Fruit fly (Drosophila melanogaster): Measurements from ENCODE around the gene CLIP-190.

CLIP-190 gene

dm6 chr2L:17431359-17431675 is 46.8 kb downstream of the CLIP-190 start (continued):
- TF ChIP-seq eve (GFP tag; optimal IDR thresholded peaks at IDR 0.05), result peak in 1 of 2 experiments; percentile 18
- no peak for TF ChIP-seq CG5245 (GFP tag; optimal IDR thresholded peaks at IDR 0.05)
- peak; percentile 39 for TF ChIP-seq Ets65A (GFP tag)
- TF ChIP-seq sens (GFP tag), result peak; percentile 79
- peak; percentile 43 for TF ChIP-seq Asciz (GFP tag; optimal IDR thresholded peaks at IDR 0.05)
- no peak for TF ChIP-seq sc (optimal IDR thresholded peaks at IDR 0.05)
- TF ChIP-seq sc (GFP tag; optimal IDR thresholded peaks at IDR 0.05), result no peak
- peak; percentile 52 for TF ChIP-seq gem (tag; optimal IDR thresholded peaks at IDR 0.05)
- peak; percentile 13; the same call in 1 of the 2 replicates for TF ChIP-seq CG10366 (GFP tag; IDR thresholded peaks at IDR 0.05)
- TF ChIP-seq CG6654 (GFP tag; optimal IDR thresholded peaks at IDR 0.05), result no peak
- peak; percentile 28; the same call in 1 of the 2 replicates for TF ChIP-seq ap (GFP tag; IDR thresholded peaks at IDR 0.05)
- peak in 1 of 2 experiments; percentile 68 for TF ChIP-seq Hr51 (GFP tag; optimal IDR thresholded peaks at IDR 0.05)
- TF ChIP-seq CG6689 (GFP tag; IDR thresholded peaks at IDR 0.05), result no peak
- peak; percentile 55 for TF ChIP-seq esg (GFP tag; conservative IDR thresholded peaks at IDR 0.05)
- peak; percentile 9 for TF ChIP-seq CG15269 (tag; optimal IDR thresholded peaks at IDR 0.05)
- TF ChIP-seq Oli (tag; optimal IDR thresholded peaks at IDR 0.05), result peak; percentile 26
- no peak for TF ChIP-seq unc-4 (GFP tag; IDR thresholded peaks at IDR 0.05; ENCODE audit: partially characterized antibody)
- TF ChIP-seq stc (GFP tag; IDR thresholded peaks at IDR 0.05), result 0 out of 2 replicates have a peak, but pooled peaks have one; percentile 4
- no peak for TF ChIP-seq CG2875 (GFP tag; optimal IDR thresholded peaks at IDR 0.05)
- no peak for TF ChIP-seq sens-2 (GFP tag; IDR thresholded peaks at IDR 0.05)
- TF ChIP-seq HLH3B (GFP tag; IDR thresholded peaks at IDR 0.05), result 0 out of 2 replicates have a peak, but pooled peaks have one; percentile 19
- no peak for TF ChIP-seq pnt (GFP tag; optimal IDR thresholded peaks at IDR 0.05)
- peak; percentile 70 for TF ChIP-seq dmrt99B (tag; optimal IDR thresholded peaks at IDR 0.05)
- TF ChIP-seq fd96Cb (tag; optimal IDR thresholded peaks at IDR 0.05), result peak; percentile 1

- TF ChIP-seq az2 (GFP tag; optimal IDR thresholded peaks at IDR 0.05) (no peak), Ets97D (GFP tag; optimal IDR thresholded peaks at IDR 0.05) (peak; percentile 61), CG10959 (GFP tag; IDR thresholded peaks at IDR 0.05) (no peak), Hr78 (GFP tag; optimal IDR thresholded peaks at IDR 0.05) (no peak), rib (GFP tag; IDR thresholded peaks at IDR 0.05) (no peak), CG4730 (GFP tag; IDR thresholded peaks at IDR 0.05) (no peak), ERR (GFP tag; optimal IDR thresholded peaks at IDR 0.05) (no peak), org-1 (GFP tag; optimal IDR thresholded peaks at IDR 0.05) (no peak), sim (GFP tag; IDR thresholded peaks at IDR 0.05) (no peak), bigmax (GFP tag; optimal IDR thresholded peaks at IDR 0.05) (no peak), Blimp-1 (GFP tag; optimal IDR thresholded peaks at IDR 0.05) (no peak), Xbp1 (GFP tag; optimal IDR thresholded peaks at IDR 0.05) (no peak), CG3163 (GFP tag; optimal IDR thresholded peaks at IDR 0.05) (no peak), fd102C (GFP tag; optimal IDR thresholded peaks at IDR 0.05) (no peak), Hmr (GFP tag; optimal IDR thresholded peaks at IDR 0.05) (no peak), gt (GFP tag; IDR thresholded peaks at IDR 0.05) (no peak), Sox102F (GFP tag; optimal IDR thresholded peaks at IDR 0.05) (no peak), CG2120 (GFP tag; optimal IDR thresholded peaks at IDR 0.05) (no peak), ham (GFP tag; IDR thresholded peaks at IDR 0.05) (no peak), E2f2 (GFP tag; IDR thresholded peaks at IDR 0.05) (peak; percentile 86), vvl (GFP tag; IDR thresholded peaks at IDR 0.05) (0 out of 2 replicates have a peak, but pooled peaks have one; percentile 50), nom (GFP tag; optimal IDR thresholded peaks at IDR 0.05) (no peak), oc (tag; optimal IDR thresholded peaks at IDR 0.05) (no peak), inv (GFP tag; IDR thresholded peaks at IDR 0.05; ENCODE audit: partially characterized antibody) (no peak), CG9932 (GFP tag; IDR thresholded peaks at IDR 0.05) (no peak), twi (tag; optimal IDR thresholded peaks at IDR 0.05) (no peak)
Observed at dm6 chr2L:17433030-17433912, 48.8 kb downstream of the CLIP-190 start, which contains the start of the genes Dif and CG5043. TSS of gene Dif (minus strand) at chr2L:17433161. TSS of gene CG5043 (plus strand) at chr2L:17433862.
